Worm (Caenorhabditis elegans) whole organism, L3 larva: ENCODE measurements around the gene irld-64.

Experiments
- ZK546.5 ChIP-seq: sonication (generic microtip); optimal IDR thresholded peaks from 2 replicates; lab custom pipeline; 2017; ENCODE audit warnings: missing biosample characterization, missing genetic modification characterization
- eor-1 ChIP-seq, 2 experiments: fragments of 150-350 bp; optimal IDR thresholded peaks; 2 replicates each; lab custom pipeline; 2014 to 2018; ENCODE audit warnings: missing biosample characterization in 2 of 2, missing genetic modification characterization in 2 of 2
- jun-1 ChIP-seq: fragments of 150-350 bp; optimal IDR thresholded peaks from 2 replicates; lab custom pipeline; 2014; ENCODE audit warnings: missing biosample characterization, missing genetic modification reagents, missing genetic modification characterization
- nhr-237 ChIP-seq: fragments of 150-350 bp; optimal IDR thresholded peaks from 2 replicates; lab custom pipeline; 2014; ENCODE audit warnings: missing biosample characterization, missing genetic modification characterization
- sea-2 ChIP-seq: fragments of 150-350 bp; sonication (generic microtip); optimal IDR thresholded peaks from 4 replicates; lab custom pipeline; 2014; ENCODE audit warnings: missing biosample characterization, missing genetic modification reagents, missing genetic modification characterization
- unc-62 ChIP-seq: fragments of 150-350 bp; sonication (generic microtip); optimal IDR thresholded peaks from 4 replicates; lab custom pipeline; 2014; ENCODE audit warnings: missing biosample characterization, missing genetic modification reagents, missing genetic modification characterization
- ztf-4 ChIP-seq: fragments of 150-350 bp; optimal IDR thresholded peaks from 2 replicates; lab custom pipeline; 2014; ENCODE audit warnings: missing biosample characterization, missing genetic modification characterization

DNA sequence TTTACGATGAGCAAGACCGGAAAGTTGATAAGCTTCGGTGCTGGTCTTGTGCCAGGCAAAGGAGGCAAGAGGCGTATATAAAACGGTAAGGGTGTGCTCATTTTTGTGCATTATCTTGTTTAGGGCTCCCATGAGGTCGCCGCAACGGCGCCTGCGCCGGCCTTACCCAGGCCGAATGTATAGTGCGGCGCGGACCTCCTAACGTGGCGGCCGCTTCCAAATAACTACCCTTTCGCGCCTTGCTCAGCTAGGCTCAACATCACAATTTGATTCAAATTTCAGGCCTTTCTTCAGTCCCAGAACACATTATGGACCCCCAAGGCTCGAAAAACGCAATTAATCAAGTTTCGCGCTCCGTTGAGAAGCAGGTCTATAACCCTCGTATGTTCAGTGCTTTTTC lies 2.9 kb downstream of the irld-64 start, which contains the start of the genes ZK355.3 and ZK355.8:
- TF ChIP-seq jun-1 (tag; lab: Kevin White, UChicago) (no peak), sea-2 (GFP tag; lab: Kevin White, UChicago) (no peak), unc-62 (no peak), ZK546.5 (tag; lab: Kevin White, UChicago) (no peak), ztf-4 (tag; lab: Kevin White, UChicago) (no peak), nhr-237 (tag; lab: Kevin White, UChicago) (no peak), eor-1 (tag; optimal IDR thresholded peaks at IDR 0.05; lab: Kevin White, UChicago) (no peak)
